Fruit fly (Drosophila melanogaster) whole organism, embryonic: ENCODE measurements around the gene mbm.
A peak's percentile ranks its signal among the peaks of the same experiment; 100 is the strongest.

Experiments
- Awh ChIP-seq: fragments of 200-800 bp; sonication (Bioruptor generic); IDR thresholded peaks from 2 replicates; pipeline ENCODE4, ENCODE4 v1.3.6; 2022; ENCODE audit warnings: missing biosample characterization, missing genetic modification characterization
- CG12219 ChIP-seq: fragments of 200-800 bp; sonication (Bioruptor generic); optimal IDR thresholded peaks from 3 replicates; lab custom pipeline; 2018; ENCODE audit warnings: missing biosample characterization, mild to moderate bottlenecking, missing genetic modification characterization
- CG1233 ChIP-seq: fragments of 200-800 bp; sonication (Bioruptor generic); optimal IDR thresholded peaks from 4 replicates; lab custom pipeline; 2018; ENCODE audit warnings: missing biosample characterization, mild to moderate bottlenecking, missing genetic modification characterization
- CG12391 ChIP-seq: fragments of 200-800 bp; sonication (Bioruptor generic); optimal IDR thresholded peaks from 3 replicates; lab custom pipeline; 2018; ENCODE audit warnings: missing biosample characterization, mild to moderate bottlenecking, missing genetic modification characterization, moderate library complexity
- CG17568 ChIP-seq: fragments of 200-800 bp; sonication (Bioruptor generic); optimal IDR thresholded peaks from 2 replicates; lab custom pipeline; 2018; ENCODE audit warnings: missing biosample characterization, mild to moderate bottlenecking, missing genetic modification characterization, moderate library complexity
- CG17802 ChIP-seq: fragments of 200-800 bp; sonication (Bioruptor generic); optimal IDR thresholded peaks from 2 replicates; lab custom pipeline; 2018; ENCODE audit warnings: missing biosample characterization, mild to moderate bottlenecking, missing genetic modification characterization, moderate library complexity
- CG2889 ChIP-seq: fragments of 200-800 bp; sonication (Bioruptor generic); IDR thresholded peaks from 3 replicates; pipeline ENCODE4 v1.3.6; 2022; ENCODE audit warnings: missing biosample characterization, missing genetic modification characterization
- CG32532 ChIP-seq: fragments of 200-800 bp; sonication (Bioruptor generic); IDR thresholded peaks from 2 replicates; pipeline ENCODE4 v1.3.6; 2022; ENCODE audit warnings: missing biosample characterization, missing genetic modification characterization
- CG34422 ChIP-seq: fragments of 200-800 bp; sonication (Bioruptor generic); IDR thresholded peaks from 3 replicates; pipeline ENCODE4 v1.3.6; 2022; ENCODE audit warnings: missing biosample characterization, missing genetic modification characterization
- CG3847 ChIP-seq: fragments of 200-800 bp; sonication (Bioruptor generic); IDR thresholded peaks from 2 replicates; pipeline ENCODE4 v1.3.6; 2022; ENCODE audit warnings: missing biosample characterization, missing genetic modification characterization
- CG4328 ChIP-seq: fragments of 200-800 bp; sonication (Bioruptor generic); optimal IDR thresholded peaks from 3 replicates; lab custom pipeline; 2017; ENCODE audit warnings: missing biosample characterization, missing genetic modification reagents, missing genetic modification characterization
- CG4617 ChIP-seq: fragments of 200-800 bp; sonication (Bioruptor generic); optimal IDR thresholded peaks from 3 replicates; lab custom pipeline; 2016; ENCODE audit warnings: missing biosample characterization, missing genetic modification characterization, borderline replicate concordance
- CG6175 ChIP-seq: fragments of 200-800 bp; sonication (Bioruptor generic); IDR thresholded peaks from 3 replicates; pipeline ENCODE4 v1.3.6; 2022; ENCODE audit warnings: missing biosample characterization, missing genetic modification characterization
- CG6654 ChIP-seq: fragments of 200-800 bp; sonication (Bioruptor generic); optimal IDR thresholded peaks from 2 replicates; lab custom pipeline; 2017; ENCODE audit warnings: missing biosample characterization, mild to moderate bottlenecking, missing genetic modification characterization
- CG7271 ChIP-seq: fragments of 200-800 bp; sonication (Bioruptor generic); optimal IDR thresholded peaks from 2 replicates; lab custom pipeline; 2018; ENCODE audit warnings: missing biosample characterization, mild to moderate bottlenecking, missing genetic modification characterization, moderate library complexity
- CG8281 ChIP-seq: fragments of 200-800 bp; sonication (Bioruptor generic); optimal IDR thresholded peaks from 2 replicates; lab custom pipeline; 2018; ENCODE audit warnings: missing biosample characterization, mild to moderate bottlenecking, missing genetic modification characterization, moderate library complexity
- CG8478 ChIP-seq: fragments of >200 bp; optimal IDR thresholded peaks from 2 replicates; lab custom pipeline; 2018
- CG9797 ChIP-seq: fragments of 200-800 bp; sonication (Bioruptor generic); optimal IDR thresholded peaks from 3 replicates; lab custom pipeline; 2018; ENCODE audit warnings: missing biosample characterization, mild to moderate bottlenecking, missing genetic modification characterization
- CG9876 ChIP-seq: fragments of 200-800 bp; sonication (Bioruptor generic); optimal IDR thresholded peaks from 2 replicates; lab custom pipeline; 2016; ENCODE audit warnings: missing biosample characterization, missing genetic modification characterization
- Camta ChIP-seq: fragments of 200-800 bp; sonication (Bioruptor generic); optimal IDR thresholded peaks from 2 replicates; lab custom pipeline; 2016; ENCODE audit warnings: missing biosample characterization, missing genetic modification characterization
- D19A ChIP-seq: fragments of 200-800 bp; optimal IDR thresholded peaks from 3 replicates; lab custom pipeline; 2019; ENCODE audit warnings: missing biosample characterization, mild to moderate bottlenecking, missing genetic modification characterization, moderate library complexity
- Deaf1 ChIP-seq: fragments of 200-800 bp; optimal IDR thresholded peaks from 3 replicates; lab custom pipeline; 2019; ENCODE audit warnings: missing biosample characterization, mild to moderate bottlenecking, missing genetic modification characterization, moderate library complexity
- Fer3 ChIP-seq: fragments of 200-800 bp; sonication (Bioruptor generic); optimal IDR thresholded peaks from 2 replicates; lab custom pipeline; 2018; ENCODE audit warnings: missing biosample characterization, mild to moderate bottlenecking, missing genetic modification characterization, moderate library complexity
- HLH54F ChIP-seq: fragments of 200-800 bp; sonication (Bioruptor generic); optimal IDR thresholded peaks from 3 replicates; lab custom pipeline; 2016; ENCODE audit warnings: missing biosample characterization, missing genetic modification characterization
- HmgD ChIP-seq: fragments of 200-800 bp; sonication (Bioruptor generic); optimal IDR thresholded peaks from 3 replicates; lab custom pipeline; 2016; ENCODE audit warnings: missing biosample characterization, missing genetic modification characterization
- Kr ChIP-seq: fragments of 200-800 bp; sonication (Bioruptor generic); optimal IDR thresholded peaks from 2 replicates; lab custom pipeline; 2017; ENCODE audit warnings: missing biosample characterization, mild to moderate bottlenecking, missing genetic modification characterization
- MBD-R2 ChIP-seq: fragments of 200-800 bp; sonication (Bioruptor generic); IDR thresholded peaks from 2 replicates; pipeline ENCODE4 v1.3.6; 2022; ENCODE audit warnings: missing biosample characterization, missing genetic modification characterization
- NC2β ChIP-seq: fragments of 200-800 bp; sonication (Bioruptor generic); optimal IDR thresholded peaks from 2 replicates; lab custom pipeline; 2016; ENCODE audit warnings: missing biosample characterization, missing genetic modification characterization
- NK7.1 ChIP-seq: fragments of 200-800 bp; sonication (Bioruptor generic); optimal IDR thresholded peaks from 3 replicates; lab custom pipeline; 2016; ENCODE audit warnings: missing biosample characterization, missing genetic modification characterization
- Nf-YB ChIP-seq: fragments of 200-800 bp; sonication (Bioruptor generic); optimal IDR thresholded peaks from 3 replicates; lab custom pipeline; 2019; ENCODE audit warnings: missing biosample characterization, mild to moderate bottlenecking, missing genetic modification characterization, moderate library complexity
- Oaz ChIP-seq: fragments of 200-800 bp; sonication (Bioruptor generic); IDR thresholded peaks from 2 replicates; pipeline ENCODE4 v1.3.6; 2022; ENCODE audit warnings: missing biosample characterization, missing genetic modification characterization
- Optix ChIP-seq: fragments of 200-800 bp; sonication (Bioruptor generic); IDR thresholded peaks from 3 replicates; pipeline ENCODE4 v1.3.6; 2022; ENCODE audit warnings: missing biosample characterization, missing genetic modification characterization
- Poxn ChIP-seq: fragments of 200-800 bp; sonication (Bioruptor generic); IDR thresholded peaks from 2 replicates; pipeline ENCODE4 v1.3.6; 2022; ENCODE audit warnings: missing biosample characterization, missing genetic modification characterization
- Xrp1 ChIP-seq: fragments of 200-800 bp; sonication (Bioruptor generic); IDR thresholded peaks from 2 replicates; pipeline ENCODE4 v1.3.6; 2022; ENCODE audit warnings: missing biosample characterization, missing genetic modification characterization
- br ChIP-seq: fragments of >200 bp; optimal IDR thresholded peaks from 2 replicates; lab custom pipeline; 2017
- bsh ChIP-seq, 2 experiments: fragments of 200-800 bp; sonication (Bioruptor generic); optimal IDR thresholded peaks; 2 replicates each; lab custom pipeline; 2017 to 2018; ENCODE audit warnings: mild to moderate bottlenecking in 2 of 2, missing biosample characterization in 2 of 2, missing genetic modification characterization in 2 of 2, moderate library complexity in 1 of 2
- chif ChIP-seq, 2 experiments: fragments of 200-800 bp; sonication (Bioruptor generic); optimal IDR thresholded peaks; 3 replicates each; lab custom pipeline; 2016; ENCODE audit warnings: missing biosample characterization in 2 of 2, missing genetic modification characterization in 2 of 2
- cwo ChIP-seq: fragments of 200-800 bp; sonication (Bioruptor generic); optimal IDR thresholded peaks from 3 replicates; lab custom pipeline; 2017; ENCODE audit warnings: missing biosample characterization, missing genetic modification characterization, mild to moderate bottlenecking, moderate library complexity, missing genetic modification reagents
- dpn ChIP-seq, 2 experiments: fragments of 200-800 bp; sonication (Bioruptor generic); optimal IDR thresholded peaks; 3 replicates each; lab custom pipeline; 2016; ENCODE audit warnings: missing biosample characterization in 2 of 2, missing genetic modification characterization in 2 of 2
- gcm2 ChIP-seq: fragments of 200-800 bp; sonication (Bioruptor generic); optimal IDR thresholded peaks from 2 replicates; lab custom pipeline; 2016; ENCODE audit warnings: missing biosample characterization, missing genetic modification characterization
- hb ChIP-seq: fragments of 200-800 bp; sonication (Bioruptor generic); IDR thresholded peaks from 3 replicates; pipeline ENCODE4 v1.3.6; 2022; ENCODE audit warnings: missing biosample characterization, missing genetic modification characterization; ENCODE audit not compliant: partially characterized antibody
- peb ChIP-seq: fragments of 200-800 bp; sonication (Bioruptor generic); IDR thresholded peaks from 2 replicates; pipeline ENCODE4 v1.3.6; 2022; ENCODE audit warnings: missing biosample characterization, missing genetic modification characterization
- pnt ChIP-seq: fragments of 200-800 bp; sonication (Bioruptor generic); optimal IDR thresholded peaks from 3 replicates; lab custom pipeline; 2016; ENCODE audit warnings: missing biosample characterization, missing genetic modification characterization
- pum ChIP-seq: fragments of 200-800 bp; sonication (Bioruptor generic); optimal IDR thresholded peaks from 2 replicates; lab custom pipeline; 2016; ENCODE audit warnings: missing biosample characterization, missing genetic modification characterization
- run ChIP-seq: fragments of 200-800 bp; sonication (Bioruptor generic); optimal IDR thresholded peaks from 3 replicates; lab custom pipeline; 2018; ENCODE audit warnings: missing biosample characterization, mild to moderate bottlenecking, missing genetic modification characterization
- sc ChIP-seq, 3 experiments: fragments of >200 bp in 2 of 3; fragments of 200-800 bp in 1 of 3; sonication (Bioruptor generic) in 1 of 3; optimal IDR thresholded peaks; 2 replicates in 2 of 3; 3 replicates in 1 of 3; lab custom pipeline; 2017; ENCODE audit warnings: mild to moderate bottlenecking in 1 of 3, missing biosample characterization in 1 of 3, missing genetic modification characterization in 1 of 3, missing genetic modification reagents in 1 of 3
- sd ChIP-seq: fragments of 200-800 bp; sonication (Bioruptor generic); optimal IDR thresholded peaks from 3 replicates; lab custom pipeline; 2018; ENCODE audit warnings: missing biosample characterization, mild to moderate bottlenecking, missing genetic modification characterization, moderate library complexity
- shn ChIP-seq: fragments of 200-800 bp; sonication (Bioruptor generic); optimal IDR thresholded peaks from 3 replicates; lab custom pipeline; 2016; ENCODE audit warnings: missing biosample characterization, missing genetic modification characterization
- slp2 ChIP-seq: fragments of 200-800 bp; sonication (Bioruptor generic); optimal IDR thresholded peaks from 2 replicates; lab custom pipeline; 2016; ENCODE audit warnings: missing biosample characterization, missing genetic modification characterization
- trh ChIP-seq: fragments of 200-800 bp; sonication (Bioruptor generic); optimal IDR thresholded peaks from 2 replicates; lab custom pipeline; 2016; ENCODE audit warnings: missing biosample characterization, missing genetic modification characterization

mbm gene

DNA sequence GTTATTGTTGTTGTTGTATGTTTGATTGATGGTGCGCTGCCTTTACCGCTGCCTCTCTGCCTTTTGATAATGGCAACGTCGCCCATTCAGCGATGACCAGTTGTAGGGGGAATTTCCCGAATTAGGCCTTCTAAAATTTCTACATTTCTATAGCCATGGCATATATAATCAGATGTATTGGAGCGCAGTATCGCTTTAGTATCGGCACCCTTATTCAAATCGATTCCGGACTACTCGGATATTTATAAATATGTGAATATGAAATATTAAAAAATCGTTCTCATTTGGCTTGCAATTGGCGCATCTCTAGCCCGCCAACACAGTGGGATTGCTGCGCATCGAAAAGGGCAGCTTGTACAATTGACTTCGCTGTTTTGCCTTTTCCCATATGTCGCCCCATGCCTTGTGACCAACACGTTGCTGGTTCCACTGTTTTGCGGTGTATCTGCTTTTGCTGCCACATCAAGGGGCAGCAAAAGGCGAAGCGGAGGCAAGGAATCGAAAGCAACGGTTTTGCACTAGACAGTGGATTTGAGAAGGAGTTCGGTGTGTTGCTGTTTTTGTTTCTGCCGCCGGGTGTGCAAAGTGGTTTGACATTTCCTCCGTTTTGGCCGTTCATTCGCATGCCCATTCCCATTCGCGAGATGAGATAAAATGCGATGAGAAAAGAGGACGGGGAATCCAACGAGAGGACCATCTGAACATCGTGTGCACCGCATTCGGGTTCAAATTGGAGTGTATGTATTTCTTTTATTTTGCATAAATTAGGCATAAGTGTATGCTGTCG, 48.7 kb downstream of the mbm start (continued):
- TF ChIP-seq shn (peak; percentile 15), cwo (GFP tag; lab: Kevin White, UChicago) (peak; percentile 68), CG12391 (tag; lab: Kevin White, UChicago) (peak; percentile 57), Kr (GFP tag; lab: Kevin White, UChicago) (no peak), CG9876 (GFP tag; lab: Kevin White, UChicago) (no peak), pnt (GFP tag; lab: Kevin White, UChicago) (peak; percentile 41), NC2β (GFP tag; lab: Kevin White, UChicago) (no peak), CG7271 (no peak), slp2 (GFP tag; lab: Kevin White, UChicago) (peak; percentile 8), D19A (tag; lab: Kevin White, UChicago) (peak; percentile 38), Fer3 (peak; percentile 60), gcm2 (GFP tag; lab: Kevin White, UChicago) (no peak), trh (no peak), Optix (no peak), br (lab: Kevin White, UChicago) (no peak), CG1233 (no peak), CG32532 (GFP tag; lab: Robert Waterston, UW) (peak; percentile 64), CG6175 (no peak), CG4328 (GFP tag; lab: Kevin White, UChicago) (no peak), Camta (GFP tag; lab: Kevin White, UChicago) (no peak), Poxn (GFP tag; lab: Robert Waterston, UW) (no peak), bsh (GFP tag; optimal IDR thresholded peaks at IDR 0.05; lab: Kevin White, UChicago) (peak; percentile 56 to 75), CG2889 (GFP tag; lab: Robert Waterston, UW) (0 out of 3 replicates have a peak, but pooled peaks have one; percentile 13), CG17802 (tag; lab: Kevin White, UChicago) (peak; percentile 12), HLH54F (GFP tag; lab: Kevin White, UChicago) (peak; percentile 72), CG34422 (GFP tag; lab: Robert Waterston, UW) (no peak; the same call in 2 of the 3 replicates), hb (no peak), sc (optimal IDR thresholded peaks at IDR 0.05; lab: Kevin White, UChicago) (no peak), sc (GFP tag; optimal IDR thresholded peaks at IDR 0.05; lab: Kevin White, UChicago) (no peak), Xrp1 (GFP tag; lab: Robert Waterston, UW) (peak; percentile 70), sd (tag; lab: Kevin White, UChicago) (no peak), CG3847 (peak; percentile 52), dpn (GFP tag; optimal IDR thresholded peaks at IDR 0.05; lab: Kevin White, UChicago) (peak; percentile 63 to 67), CG12219 (peak; percentile 47), CG4617 (GFP tag; lab: Kevin White, UChicago) (no peak), CG17568 (GFP tag; lab: Kevin White, UChicago) (peak; percentile 54), pum (GFP tag; lab: Kevin White, UChicago) (peak; percentile 48), CG8281 (tag; lab: Kevin White, UChicago) (peak; percentile 39), MBD-R2 (peak; percentile 17; the same call in 1 of the 2 replicates), HmgD (GFP tag; lab: Kevin White, UChicago) (no peak), CG6654 (GFP tag; lab: Kevin White, UChicago) (no peak), peb (GFP tag; lab: Robert Waterston, UW) (peak; percentile 41; the same call in 1 of the 2 replicates), CG8478 (lab: Kevin White, UChicago) (no peak), run (tag; lab: Kevin White, UChicago) (no peak), Oaz (GFP tag; lab: Robert Waterston, UW) (no peak), Awh (GFP tag; lab: Robert Waterston, UW) (peak; percentile 45; the same call in 1 of the 2 replicates), Deaf1 (tag; lab: Kevin White, UChicago) (peak; percentile 77), NK7.1 (no peak), Nf-YB (GFP tag; lab: Kevin White, UChicago) (no peak), CG9797 (no peak), chif (GFP tag; optimal IDR thresholded peaks at IDR 0.05; lab: Kevin White, UChicago) (peak; percentile 49 to 56)
